Fruit fly (Drosophila melanogaster) whole organism, prepupa: ENCODE results near the gene pico.

Experiments used
- CG16779 ChIP-seq: fragments of 200-800 bp; sonication (Bioruptor generic); optimal IDR thresholded peaks from 3 replicates; lab custom pipeline; 2017; ENCODE audit warnings: missing biosample characterization, mild to moderate bottlenecking, missing genetic modification characterization
- CG6163 ChIP-seq: fragments of 200-800 bp; sonication (Bioruptor generic); IDR thresholded peaks from 3 replicates; pipeline ENCODE4 v1.3.6; 2022; ENCODE audit warnings: missing biosample characterization, missing genetic modification characterization
- Ets21C ChIP-seq: fragments of 200-800 bp; sonication (Bioruptor generic); optimal IDR thresholded peaks from 3 replicates; lab custom pipeline; 2016; ENCODE audit warnings: missing biosample characterization, missing genetic modification characterization
- Met ChIP-seq: fragments of 200-800 bp; sonication (Bioruptor generic); optimal IDR thresholded peaks from 3 replicates; lab custom pipeline; 2016; ENCODE audit warnings: missing biosample characterization, missing genetic modification characterization
- OdsH ChIP-seq: fragments of 200-800 bp; sonication (Bioruptor generic); optimal IDR thresholded peaks from 3 replicates; lab custom pipeline; 2016; ENCODE audit warnings: missing biosample characterization, missing genetic modification characterization
- dsx ChIP-seq: fragments of 200-800 bp; optimal IDR thresholded peaks from 3 replicates; lab custom pipeline; 2019; ENCODE audit warnings: missing biosample characterization, mild to moderate bottlenecking, missing genetic modification characterization, moderate library complexity; ENCODE audit not compliant: poor library complexity, severe bottlenecking
- vri ChIP-seq: fragments of 200-800 bp; sonication (Bioruptor generic); optimal IDR thresholded peaks from 3 replicates; lab custom pipeline; 2016; ENCODE audit warnings: missing biosample characterization, mild to moderate bottlenecking, missing genetic modification characterization

- TF ChIP-seq CG16779 (tag; lab: Kevin White, UChicago), result no peak
- TF ChIP-seq vri (GFP tag; lab: Kevin White, UChicago), result no peak
- TF ChIP-seq OdsH (GFP tag; lab: Kevin White, UChicago), result no peak
- no peak for TF ChIP-seq dsx (GFP tag; lab: Kevin White, UChicago)
- no peak for TF ChIP-seq Met (GFP tag; lab: Kevin White, UChicago)
- peak; percentile 36; the same call in 1 of the 3 replicates for TF ChIP-seq CG6163 (GFP tag; lab: Robert Waterston, UW)
- TF ChIP-seq Ets21C, result no peak
These were observed 63.8 kb downstream of the pico start for dm6 chrX:19787921-19788620.
